Worm (Caenorhabditis elegans): ENCODE results near the gene F54F12.1.

F54F12.1 gene

DNA sequence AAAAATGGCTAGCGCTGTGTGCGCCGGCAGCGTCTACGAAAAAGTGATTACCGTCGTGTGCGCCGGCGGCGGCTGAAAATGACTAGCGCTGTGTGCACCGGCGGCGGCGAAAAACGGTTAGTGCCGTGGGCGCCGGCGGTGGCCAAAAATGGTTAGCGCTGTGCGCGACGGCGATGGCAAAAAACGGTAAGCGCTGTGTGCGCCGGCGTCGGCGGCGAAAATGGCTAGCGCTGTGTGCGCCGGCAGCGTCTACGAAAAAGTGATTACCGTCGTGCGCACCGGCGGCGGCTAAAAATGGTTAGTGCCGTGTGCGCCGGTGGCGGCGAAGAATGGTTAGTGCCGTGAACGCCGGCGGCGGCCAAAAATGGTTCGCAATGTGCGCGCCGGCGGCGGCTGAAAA lies 37.1 kb upstream of the F54F12.1 start:
- no peak for TF ChIP-seq unc-3 (GFP tag; conservative IDR thresholded peaks at IDR 0.05)
- no peak for TF ChIP-seq unc-3 (tag; optimal IDR thresholded peaks at IDR 0.05)
- peak; percentile 24 for TF ChIP-seq K02D7.2 (tag; optimal IDR thresholded peaks at IDR 0.05)

DNA sequence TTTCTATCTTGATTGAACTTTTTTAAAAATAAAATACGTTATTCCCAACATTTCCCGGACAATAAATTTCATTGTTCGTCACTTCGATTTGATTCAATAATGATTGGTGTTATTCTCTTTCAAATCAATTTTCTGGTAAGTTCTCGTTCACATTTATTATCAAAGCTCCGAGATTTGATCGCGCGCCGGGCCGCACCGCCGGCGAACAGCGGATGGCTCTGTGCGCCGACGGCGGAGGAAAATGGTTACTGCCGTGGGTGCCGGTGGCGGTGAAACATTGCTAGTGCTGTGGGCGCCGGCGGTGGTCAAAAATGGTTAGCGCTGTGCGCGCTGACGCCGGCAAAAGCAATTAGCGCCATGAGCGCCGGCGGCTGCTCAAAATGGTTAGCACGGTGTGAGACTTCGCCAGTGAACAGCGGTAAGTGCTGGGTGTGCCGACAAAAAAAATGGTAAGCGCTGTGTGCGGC lies 35.9 kb upstream of the F54F12.1 start, which contains the start of gene Y39E4B.13:
TSS of gene Y39E4B.13 (plus strand) at position 51 of the 467 bp plus-strand sequence.
- no peak for TF ChIP-seq unc-42 (tag; optimal IDR thresholded peaks at IDR 0.05)
- TF ChIP-seq ceh-24 (tag; optimal IDR thresholded peaks at IDR 0.05), result no peak
- no peak for TF ChIP-seq pag-3 (tag; optimal IDR thresholded peaks at IDR 0.05; ENCODE audit: borderline replicate concordance)
- TF ChIP-seq dmd-4 (tag; optimal IDR thresholded peaks at IDR 0.05; ENCODE audit: borderline replicate concordance), result no peak
- no peak for TF ChIP-seq syd-9 (tag; optimal IDR thresholded peaks at IDR 0.05)
- no peak for TF ChIP-seq ama-1 (optimal IDR thresholded peaks at IDR 0.05)
- no peak for TF ChIP-seq ceh-31 (tag; optimal IDR thresholded peaks at IDR 0.05)

DNA sequence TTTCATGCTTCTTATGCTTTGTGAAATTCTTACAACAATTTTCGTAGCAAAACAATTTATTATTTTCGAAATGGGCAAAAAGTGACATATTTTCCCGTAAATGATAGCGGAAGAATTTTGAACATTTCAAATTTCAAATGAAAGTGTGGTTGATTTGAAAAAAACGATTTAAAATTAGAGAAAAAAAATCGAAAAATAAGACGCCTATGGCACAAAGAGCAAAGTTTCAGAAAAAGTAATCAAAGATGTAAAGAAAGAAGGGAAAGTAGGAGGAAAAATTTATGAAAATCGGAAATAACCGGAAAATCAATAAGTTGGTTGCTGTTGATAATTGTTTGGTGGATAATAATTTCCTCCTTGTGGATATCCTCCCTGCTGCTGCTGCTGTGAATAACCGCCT lies 32.2 kb upstream of the F54F12.1 start:
- TF ChIP-seq C08G9.2 (tag; optimal IDR thresholded peaks at IDR 0.05) (no peak), ceh-30 (tag; optimal IDR thresholded peaks at IDR 0.05) (no peak), gmeb-2 (tag; optimal IDR thresholded peaks at IDR 0.05) (no peak), unc-86 (tag; optimal IDR thresholded peaks at IDR 0.05) (no peak), tbx-7 (tag; optimal IDR thresholded peaks at IDR 0.05) (no peak), eyg-1 (tag; optimal IDR thresholded peaks at IDR 0.05) (no peak), hlh-13 (GFP tag; optimal IDR thresholded peaks at IDR 0.05) (no peak), fkh-10 (GFP tag; optimal IDR thresholded peaks at IDR 0.05) (no peak), ceh-6 (GFP tag; optimal IDR thresholded peaks at IDR 0.05) (no peak), pax-1 (tag; optimal IDR thresholded peaks at IDR 0.05) (no peak)

DNA sequence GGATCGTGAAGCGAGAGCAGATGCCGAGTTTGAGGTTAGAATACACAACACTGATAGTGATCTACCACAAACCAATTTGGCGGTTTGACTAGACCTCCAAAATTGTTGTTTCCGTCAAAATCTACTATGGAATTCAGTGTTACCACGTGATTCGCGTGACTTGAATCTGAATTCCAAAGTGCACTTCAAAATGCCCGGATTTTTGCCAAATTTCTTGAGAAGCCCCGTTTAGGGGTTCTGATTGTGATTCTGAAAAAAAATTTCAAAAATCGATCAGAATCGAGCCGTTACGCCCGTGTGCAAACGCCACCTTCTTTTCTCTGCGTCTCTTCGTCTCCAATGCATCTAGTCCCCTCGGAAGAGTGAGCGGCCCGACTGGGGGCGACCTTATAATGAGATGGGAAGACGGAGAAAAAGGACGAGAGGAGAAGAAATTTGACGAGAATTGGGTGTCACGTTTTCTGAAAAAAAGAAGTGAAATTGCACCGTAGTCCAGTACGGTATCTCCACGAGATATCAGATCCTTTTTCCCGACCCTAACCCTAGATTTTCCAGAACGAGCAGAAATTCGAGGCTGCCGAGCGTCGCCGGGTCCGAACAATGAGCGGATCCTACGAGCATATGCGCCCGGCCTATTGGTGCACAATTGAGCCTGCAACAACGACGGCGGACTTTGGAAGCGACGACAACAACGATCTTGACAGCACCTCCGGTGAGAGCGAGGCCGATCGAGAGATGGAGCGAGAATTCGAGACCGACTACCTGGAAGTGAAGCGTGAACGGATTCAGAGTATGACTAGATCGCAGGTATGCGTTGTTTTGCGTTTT lies 16.4 kb upstream of the F54F12.1 start:
- TF ChIP-seq ceh-19 (GFP tag; optimal IDR thresholded peaks at IDR 0.05) (no peak), dve-1 (tag; optimal IDR thresholded peaks at IDR 0.05) (peak; percentile 9), ceh-6 (GFP tag; optimal IDR thresholded peaks at IDR 0.05) (no peak), pax-1 (tag; optimal IDR thresholded peaks at IDR 0.05) (no peak), ama-1 (optimal IDR thresholded peaks at IDR 0.05) (peak; percentile 13), elt-4 (tag; optimal IDR thresholded peaks at IDR 0.05) (no peak), nfya-1 (tag; optimal IDR thresholded peaks at IDR 0.05) (peak; percentile 6), ceh-22 (tag; optimal IDR thresholded peaks at IDR 0.05) (no peak), ceh-34 (tag; optimal IDR thresholded peaks at IDR 0.05) (peak; percentile 46), sox-2 (GFP tag; IDR thresholded peaks at IDR 0.05) (no peak), unc-42 (tag; optimal IDR thresholded peaks at IDR 0.05) (no peak), ceh-30 (tag; optimal IDR thresholded peaks at IDR 0.05) (no peak), nhr-232 (tag; optimal IDR thresholded peaks at IDR 0.05) (no peak), sox-4 (tag; optimal IDR thresholded peaks at IDR 0.05) (no peak), ceh-45 (GFP tag; IDR thresholded peaks at IDR 0.05) (no peak), K02D7.2 (tag; optimal IDR thresholded peaks at IDR 0.05) (peak; percentile 43), madf-2 (tag; optimal IDR thresholded peaks at IDR 0.05) (no peak), unc-55 (GFP tag; optimal IDR thresholded peaks at IDR 0.05) (no peak), odd-2 (tag; optimal IDR thresholded peaks at IDR 0.05) (no peak), K09A11.1 (tag; optimal IDR thresholded peaks at IDR 0.05; ENCODE audit: insufficient read depth) (no peak), ceh-2 (tag; optimal IDR thresholded peaks at IDR 0.05) (no peak), tbx-7 (tag; optimal IDR thresholded peaks at IDR 0.05) (no peak), hlh-15 (tag; optimal IDR thresholded peaks at IDR 0.05) (no peak), ref-2 (tag; optimal IDR thresholded peaks at IDR 0.05) (no peak), fax-1 (tag; optimal IDR thresholded peaks at IDR 0.05) (no peak), C08G9.2 (tag; optimal IDR thresholded peaks at IDR 0.05) (peak; percentile 13), ceh-31 (tag; optimal IDR thresholded peaks at IDR 0.05) (peak; percentile 11), fkh-10 (GFP tag; optimal IDR thresholded peaks at IDR 0.05) (no peak), hlh-6 (tag; optimal IDR thresholded peaks at IDR 0.05) (no peak), ceh-48 (tag; optimal IDR thresholded peaks at IDR 0.05) (no peak), pat-9 (tag; optimal IDR thresholded peaks at IDR 0.05) (no peak), eyg-1 (tag; optimal IDR thresholded peaks at IDR 0.05) (no peak), elt-2 (tag; optimal IDR thresholded peaks at IDR 0.05) (no peak), C38D4.7 (GFP tag; optimal IDR thresholded peaks at IDR 0.05) (no peak), ets-4 (tag; optimal IDR thresholded peaks at IDR 0.05) (no peak)
